Worm (Caenorhabditis elegans) whole organism, late embryonic: ENCODE data around the gene moma-1.

ENCODE experiments used
- F13H6.1 ChIP-seq: sonication (generic microtip); optimal IDR thresholded peaks from 2 replicates; lab custom pipeline; 2016; ENCODE audit warnings: missing genetic modification characterization, missing compliant biosample characterization
- ama-1 ChIP-seq: fragments of 150-350 bp; optimal IDR thresholded peaks from 2 replicates; lab custom pipeline; 2014
- hlh-30 ChIP-seq: sonication (generic microtip); optimal IDR thresholded peaks from 2 replicates; lab custom pipeline; 2017; ENCODE audit warnings: antibody characterized with exemption, missing genetic modification characterization, missing compliant biosample characterization; ENCODE audit not compliant: insufficient read depth
- pha-4 ChIP-seq: fragments of 150-350 bp; optimal IDR thresholded peaks from 2 replicates; lab custom pipeline; 2018; ENCODE audit warnings: missing biosample characterization, missing genetic modification reagents, missing genetic modification characterization
- pqm-1 ChIP-seq: sonication (generic microtip); optimal IDR thresholded peaks from 2 replicates; lab custom pipeline; 2016; ENCODE audit warnings: missing genetic modification characterization, missing compliant biosample characterization

ce11 chrIII:822546-823272, 29.5 kb downstream of the moma-1 start, which contains the start of gene clec-149:
- TF ChIP-seq ama-1 (no peak), hlh-30 (tag; lab: Kevin White, UChicago) (no peak), pqm-1 (tag; lab: Kevin White, UChicago) (no peak), pha-4 (no peak), F13H6.1 (tag; lab: Kevin White, UChicago) (no peak)
